Fruit fly (Drosophila melanogaster) whole organism, wandering third instar larva: Measurements from ENCODE around the gene gdl-ORF39.

Experiments used
- Abd-B ChIP-seq: fragments of >200 bp; optimal IDR thresholded peaks from 2 replicates; lab custom pipeline; 2017; ENCODE audit warnings: missing biosample characterization, missing genetic modification characterization
- CrebA ChIP-seq: fragments of 200-800 bp; sonication (Bioruptor generic); optimal IDR thresholded peaks from 2 replicates; lab custom pipeline; 2016; ENCODE audit warnings: missing biosample characterization, mild to moderate bottlenecking, missing genetic modification characterization, borderline replicate concordance
- Dfd ChIP-seq: fragments of >200 bp; optimal IDR thresholded peaks from 2 replicates; lab custom pipeline; 2017; ENCODE audit warnings: missing biosample characterization, missing genetic modification characterization
- Dif ChIP-seq: fragments of 200-275, 200-300 bp; sonication (Bioruptor generic); optimal IDR thresholded peaks from 2 replicates; lab custom pipeline; 2018; ENCODE audit warnings: missing biosample characterization, missing genetic modification characterization; ENCODE audit not compliant: partially characterized antibody
- GATAd ChIP-seq: sonication (Bioruptor generic); optimal IDR thresholded peaks from 2 replicates; lab custom pipeline; 2016; ENCODE audit warnings: missing biosample characterization, missing genetic modification characterization
- Hr83 ChIP-seq: fragments of 200-300 bp; sonication (Bioruptor generic); optimal IDR thresholded peaks from 2 replicates; lab custom pipeline; 2016; ENCODE audit warnings: missing biosample characterization, mild to moderate bottlenecking, missing genetic modification characterization, moderate library complexity; ENCODE audit not compliant: poor library complexity, severe bottlenecking
- Jra ChIP-seq: sonication (Bioruptor generic); optimal IDR thresholded peaks from 2 replicates; lab custom pipeline; 2016; ENCODE audit warnings: missing biosample characterization, missing genetic modification characterization
- Mio ChIP-seq: sonication (Bioruptor generic); optimal IDR thresholded peaks from 2 replicates; lab custom pipeline; 2016; ENCODE audit warnings: missing biosample characterization, missing genetic modification characterization
- Myc ChIP-seq: fragments of >200 bp; optimal IDR thresholded peaks from 2 replicates; lab custom pipeline; 2017
- OdsH ChIP-seq: fragments of 200-800 bp; sonication (Bioruptor generic); optimal IDR thresholded peaks from 2 replicates; lab custom pipeline; 2016; ENCODE audit warnings: missing biosample characterization, mild to moderate bottlenecking, missing genetic modification characterization
- Rel ChIP-seq, 2 experiments: fragments of 200-800 bp; sonication (Bioruptor generic) in 1 of 2; optimal IDR thresholded peaks; 2 replicates in 1 of 2; 3 replicates in 1 of 2; lab custom pipeline; 2016 to 2019; ENCODE audit warnings: mild to moderate bottlenecking in 2 of 2, missing biosample characterization in 2 of 2, missing genetic modification characterization in 2 of 2, moderate library complexity in 1 of 2
- Sp1 ChIP-seq: fragments of 200-800 bp; sonication (Bioruptor generic); optimal IDR thresholded peaks from 3 replicates; lab custom pipeline; 2019; ENCODE audit warnings: missing biosample characterization, mild to moderate bottlenecking, missing genetic modification characterization, moderate library complexity
- Vsx2 ChIP-seq: fragments of 200-300, 225-300 bp; sonication (Bioruptor generic); optimal IDR thresholded peaks from 2 replicates; lab custom pipeline; 2018; ENCODE audit warnings: missing biosample characterization, missing genetic modification characterization; ENCODE audit not compliant: partially characterized antibody
- brk ChIP-seq: fragments of 200-800 bp; sonication (Bioruptor generic); optimal IDR thresholded peaks from 2 replicates; lab custom pipeline; 2016; ENCODE audit warnings: missing biosample characterization, mild to moderate bottlenecking, missing genetic modification characterization
- dl ChIP-seq, 2 experiments: fragments of 175-275, 200-275 bp in 1 of 2; fragments of 200-275 bp in 1 of 2; sonication (Bioruptor generic); optimal IDR thresholded peaks; lab custom pipeline; 2018; ENCODE audit warnings: mild to moderate bottlenecking in 2 of 2, missing biosample characterization in 2 of 2, missing genetic modification characterization in 2 of 2, moderate library complexity in 2 of 2; ENCODE audit not compliant: partially characterized antibody in 2 of 2, insufficient read depth in 1 of 2
- dsf ChIP-seq: sonication (Bioruptor generic); optimal IDR thresholded peaks from 2 replicates; lab custom pipeline; 2016; ENCODE audit warnings: missing biosample characterization, missing genetic modification characterization, borderline replicate concordance
- ey ChIP-seq: fragments of 200-800 bp; sonication (Bioruptor generic); optimal IDR thresholded peaks from 2 replicates; lab custom pipeline; 2016; ENCODE audit warnings: missing biosample characterization, missing genetic modification characterization
- fru ChIP-seq: fragments of 200-800 bp; sonication (Bioruptor generic); optimal IDR thresholded peaks from 3 replicates; lab custom pipeline; 2016; ENCODE audit warnings: missing biosample characterization, mild to moderate bottlenecking, missing genetic modification characterization
- h ChIP-seq: fragments of 200-800 bp; sonication (Bioruptor generic); optimal IDR thresholded peaks from 3 replicates; lab custom pipeline; 2016; ENCODE audit warnings: missing biosample characterization, mild to moderate bottlenecking, missing genetic modification characterization
- jim ChIP-seq: fragments of 175-275, 200-325 bp; sonication (Bioruptor generic); optimal IDR thresholded peaks from 2 replicates; lab custom pipeline; 2016; ENCODE audit warnings: missing biosample characterization, mild to moderate bottlenecking, missing genetic modification characterization
- lola ChIP-seq: fragments of >200 bp; optimal IDR thresholded peaks from 2 replicates; lab custom pipeline; 2017; ENCODE audit warnings: missing biosample characterization, missing genetic modification characterization
- pan ChIP-seq: fragments of >200 bp; optimal IDR thresholded peaks from 2 replicates; lab custom pipeline; 2017
- psq ChIP-seq: fragments of 200-800 bp; sonication (Bioruptor generic); optimal IDR thresholded peaks from 3 replicates; lab custom pipeline; 2017; ENCODE audit warnings: missing biosample characterization, mild to moderate bottlenecking, missing genetic modification characterization, moderate library complexity
- rgr ChIP-seq: fragments of 200-800 bp; sonication (Bioruptor generic); optimal IDR thresholded peaks from 3 replicates; lab custom pipeline; 2016; ENCODE audit warnings: missing biosample characterization, mild to moderate bottlenecking, missing genetic modification characterization
- sage ChIP-seq: fragments of 200-800 bp; sonication (Bioruptor generic); optimal IDR thresholded peaks from 2 replicates; lab custom pipeline; 2016; ENCODE audit warnings: missing biosample characterization, mild to moderate bottlenecking, missing genetic modification characterization
- sv ChIP-seq: fragments of 200-800 bp; sonication (Bioruptor generic); optimal IDR thresholded peaks from 3 replicates; lab custom pipeline; 2016; ENCODE audit warnings: missing biosample characterization, missing genetic modification characterization
- tai ChIP-seq: sonication (Bioruptor generic); optimal IDR thresholded peaks from 2 replicates; lab custom pipeline; 2016; ENCODE audit warnings: missing biosample characterization, missing genetic modification characterization
- usp ChIP-seq: fragments of >200 bp; optimal IDR thresholded peaks from 2 replicates; lab custom pipeline; 2017; ENCODE audit warnings: missing biosample characterization, missing genetic modification characterization
- woc ChIP-seq: sonication (Bioruptor generic); optimal IDR thresholded peaks from 2 replicates; lab custom pipeline; 2016; ENCODE audit warnings: missing biosample characterization, mild to moderate bottlenecking, missing genetic modification characterization

gdl-ORF39 gene

dm6 chr3L:15509398-15509797 lies at the start of gene gdl-ORF39, which contains the start of gene gdl:
Gene gdl-ORF39 (plus strand): TSS chr3L:15509445.
Gene gdl (plus strand): TSS chr3L:15509445.
- TF ChIP-seq Hr83 (no peak), Rel (GFP tag; optimal IDR thresholded peaks at IDR 0.05; lab: Kevin White, UChicago) (no peak), Rel (tag; optimal IDR thresholded peaks at IDR 0.05; lab: Kevin White, UChicago) (no peak), pan (no peak), ey (GFP tag; lab: Kevin White, UChicago) (no peak), lola (GFP tag; lab: Kevin White, UChicago) (no peak), Sp1 (no peak), Myc (no peak), OdsH (GFP tag; lab: Kevin White, UChicago) (no peak)

- TF ChIP-seq dsf (GFP tag; lab: Kevin White, UChicago) = no peak
- TF ChIP-seq Sp1 = no peak
- TF ChIP-seq fru = no peak
- TF ChIP-seq Mio (GFP tag; lab: Kevin White, UChicago) = no peak
- TF ChIP-seq lola (GFP tag; lab: Kevin White, UChicago) = no peak
- no peak for TF ChIP-seq Dif
- no peak for TF ChIP-seq dl (GFP tag; optimal IDR thresholded peaks at IDR 0.05; lab: Kevin White, UChicago; ENCODE audit: insufficient read depth in 1 of 2, partially characterized antibody in 2 of 2)
- no peak for TF ChIP-seq rgr (GFP tag; lab: Kevin White, UChicago)
- TF ChIP-seq sv (GFP tag; lab: Kevin White, UChicago) = no peak
- TF ChIP-seq jim (GFP tag; lab: Kevin White, UChicago) = no peak
- TF ChIP-seq Vsx2 = no peak
- TF ChIP-seq Hr83 = no peak
- no peak for TF ChIP-seq psq (GFP tag; lab: Kevin White, UChicago)
- TF ChIP-seq ey (GFP tag; lab: Kevin White, UChicago) = no peak
- no peak for TF ChIP-seq sage (GFP tag; lab: Kevin White, UChicago)
- TF ChIP-seq GATAd (GFP tag; lab: Kevin White, UChicago) = no peak
- no peak for TF ChIP-seq pan
- no peak for TF ChIP-seq h (GFP tag; lab: Kevin White, UChicago)
- no peak for TF ChIP-seq CrebA (GFP tag; lab: Kevin White, UChicago)
Measured at dm6 chr3L:15474010-15474409, 35.2 kb upstream of the gdl-ORF39 start, which contains the start of gene cocoon. Gene cocoon (minus strand): TSS chr3L:15474110.

dm6 chr3L:15485302-15485701 lies 23.9 kb upstream of the gdl-ORF39 start, which contains the start of gene Ran-like:
Gene Ran-like (minus strand): TSS chr3L:15485402.
- TF ChIP-seq lola (GFP tag; lab: Kevin White, UChicago) = no peak
- TF ChIP-seq Rel (GFP tag; optimal IDR thresholded peaks at IDR 0.05; lab: Kevin White, UChicago) = no peak
- TF ChIP-seq Rel (tag; optimal IDR thresholded peaks at IDR 0.05; lab: Kevin White, UChicago) = no peak
- TF ChIP-seq Dfd (GFP tag; lab: Kevin White, UChicago) = no peak
- TF ChIP-seq Vsx2 = no peak
- no peak for TF ChIP-seq usp (GFP tag; lab: Kevin White, UChicago)
- TF ChIP-seq dl (GFP tag; optimal IDR thresholded peaks at IDR 0.05; lab: Kevin White, UChicago; ENCODE audit: insufficient read depth in 1 of 2, partially characterized antibody in 2 of 2) = no peak
- no peak for TF ChIP-seq Mio (GFP tag; lab: Kevin White, UChicago)
- no peak for TF ChIP-seq GATAd (GFP tag; lab: Kevin White, UChicago)
- no peak for TF ChIP-seq woc (GFP tag; lab: Kevin White, UChicago)
- TF ChIP-seq Abd-B (GFP tag; lab: Kevin White, UChicago) = no peak
- TF ChIP-seq tai (GFP tag; lab: Kevin White, UChicago) = no peak
- no peak for TF ChIP-seq OdsH (GFP tag; lab: Kevin White, UChicago)
- no peak for TF ChIP-seq CrebA (GFP tag; lab: Kevin White, UChicago)
- TF ChIP-seq sage (GFP tag; lab: Kevin White, UChicago) = no peak
- TF ChIP-seq Dif = no peak
- TF ChIP-seq Jra = no peak

dm6 chr3L:15493886-15494598 lies 15.2 kb upstream of the gdl-ORF39 start:
- TF ChIP-seq Mio (GFP tag; lab: Kevin White, UChicago) = no peak
- TF ChIP-seq brk (GFP tag; lab: Kevin White, UChicago) = no peak
- TF ChIP-seq OdsH (GFP tag; lab: Kevin White, UChicago) = no peak
- peak; percentile 56 for TF ChIP-seq Dif
- peak; percentile 80 for TF ChIP-seq Vsx2
- TF ChIP-seq dl (GFP tag; optimal IDR thresholded peaks at IDR 0.05; lab: Kevin White, UChicago; ENCODE audit: insufficient read depth in 1 of 2, partially characterized antibody in 2 of 2) = peak in 1 of 2 experiments; percentile 30
- TF ChIP-seq psq (GFP tag; lab: Kevin White, UChicago) = no peak
- no peak for TF ChIP-seq Hr83
- TF ChIP-seq, all 38 proteins: peak for 3
